Fruit fly (Drosophila melanogaster) S2 (cell line): ENCODE results near the gene CG32483.

Source experiments
- CG8478 ChIP-seq: fragments of >200 bp; optimal IDR thresholded peaks from 2 replicates; lab custom pipeline; 2018
- CTCF ChIP-seq, 2 experiments: fragments of >200 bp; optimal IDR thresholded peaks; 2 replicates each; lab custom pipeline; 2018

DNA sequence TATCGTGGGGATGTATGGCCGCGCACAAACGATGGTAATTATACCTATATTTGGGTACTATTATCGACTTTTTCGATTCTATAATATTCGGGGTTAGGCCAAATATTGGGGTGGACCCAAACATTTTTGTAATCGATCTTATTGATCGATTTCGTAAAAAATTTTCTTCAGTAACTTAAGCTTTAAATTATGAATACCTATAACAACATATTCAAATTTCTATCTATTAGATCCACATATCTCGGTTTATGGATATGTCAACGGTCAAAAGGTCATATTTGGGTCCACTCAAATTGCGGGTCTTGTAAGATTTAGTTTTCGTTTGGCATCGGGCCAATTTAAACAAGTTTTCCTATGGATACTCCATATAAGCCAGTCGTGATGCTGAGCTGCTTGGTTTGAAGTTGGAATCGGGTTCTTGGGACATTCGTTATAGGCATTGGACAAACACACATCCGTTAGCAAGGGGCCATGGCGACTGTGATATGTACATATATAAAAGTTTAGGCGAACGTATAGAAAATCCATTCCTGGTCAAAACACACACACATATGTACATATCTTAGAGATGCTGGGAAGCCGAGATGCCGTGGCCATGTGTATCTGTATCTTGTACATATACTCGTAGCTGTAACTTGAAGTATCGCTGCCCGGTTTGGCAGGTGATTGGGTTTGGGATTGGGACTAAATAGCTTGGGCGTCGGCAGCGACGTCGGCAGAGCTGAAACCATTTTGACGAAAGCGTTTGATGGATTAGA, 10.5 kb upstream of the CG32483 start:
- no peak for TF ChIP-seq CG8478
- no peak for TF ChIP-seq CTCF (optimal IDR thresholded peaks at IDR 0.05; lab: Kevin White, UChicago)
